Fruit fly (Drosophila melanogaster): Measurements from ENCODE around the gene CG42266.

CG42266 gene

dm6 chr2L:16350160-16350633 lies 10.0 kb upstream of the CG42266 start (continued):
- TF ChIP-seq Dp (GFP tag; optimal IDR thresholded peaks at IDR 0.05) (no peak), Asciz (GFP tag; optimal IDR thresholded peaks at IDR 0.05) (no peak), CG14014 (GFP tag; IDR thresholded peaks at IDR 0.05) (peak; percentile 84), CG13775 (GFP tag; optimal IDR thresholded peaks at IDR 0.05) (peak; percentile 80), Lpt (GFP tag; optimal IDR thresholded peaks at IDR 0.05) (no peak), Doc3 (GFP tag; IDR thresholded peaks at IDR 0.05; ENCODE audit: partially characterized antibody) (0 out of 3 replicates have a peak, but pooled peaks have one; percentile 37), Ets97D (GFP tag; optimal IDR thresholded peaks at IDR 0.05) (peak; percentile 44), CG1024 (GFP tag; IDR thresholded peaks at IDR 0.05) (peak; percentile 54), mld (GFP tag; IDR thresholded peaks at IDR 0.05; ENCODE audit: partially characterized antibody) (peak; percentile 44; the same call in 1 of the 3 replicates), CG4707 (GFP tag; optimal IDR thresholded peaks at IDR 0.05) (no peak), Xbp1 (GFP tag; optimal IDR thresholded peaks at IDR 0.05) (peak; percentile 80), H15 (GFP tag; IDR thresholded peaks at IDR 0.05) (peak; percentile 74), Xrp1 (GFP tag; IDR thresholded peaks at IDR 0.05) (peak; percentile 64), CG11398 (GFP tag; optimal IDR thresholded peaks at IDR 0.05) (peak; percentile 14), vnd (GFP tag; IDR thresholded peaks at IDR 0.05; ENCODE audit: partially characterized antibody) (no peak), CG7839 (tag; optimal IDR thresholded peaks at IDR 0.05) (peak; percentile 78), CG18476 (GFP tag; optimal IDR thresholded peaks at IDR 0.05) (no peak), Sox102F (GFP tag; optimal IDR thresholded peaks at IDR 0.05) (peak; percentile 76), corto (GFP tag; optimal IDR thresholded peaks at IDR 0.05) (no peak), nerfin-2 (GFP tag; IDR thresholded peaks at IDR 0.05; ENCODE audit: partially characterized antibody) (0 out of 2 replicates have a peak, but pooled peaks have one; percentile 21), cg (GFP tag; optimal IDR thresholded peaks at IDR 0.05) (no peak), cad (GFP tag; optimal IDR thresholded peaks at IDR 0.05) (no peak), CG6254 (GFP tag; optimal IDR thresholded peaks at IDR 0.05) (peak; percentile 15), ind (GFP tag; optimal IDR thresholded peaks at IDR 0.05) (peak; percentile 75), CG18011 (GFP tag; optimal IDR thresholded peaks at IDR 0.05) (peak; percentile 12), CG14050 (GFP tag; IDR thresholded peaks at IDR 0.05) (peak; percentile 68), sisA (GFP tag; IDR thresholded peaks at IDR 0.05) (peak; percentile 81), bab2 (GFP tag; optimal IDR thresholded peaks at IDR 0.05) (peak; percentile 54), Stat92E (GFP tag; optimal IDR thresholded peaks at IDR 0.05) (no peak), fd96Cb (tag; optimal IDR thresholded peaks at IDR 0.05) (peak; percentile 45), esg (GFP tag; conservative IDR thresholded peaks at IDR 0.05) (peak; percentile 72), klu (GFP tag; IDR thresholded peaks at IDR 0.05) (peak; percentile 70; the same call in 1 of the 2 replicates), CG8765 (GFP tag; IDR thresholded peaks at IDR 0.05) (0 out of 2 replicates have a peak, but pooled peaks have one; percentile 50), CG34224 (GFP tag; IDR thresholded peaks at IDR 0.05; ENCODE audit: partially characterized antibody) (no peak), jigr1 (GFP tag; IDR thresholded peaks at IDR 0.05) (peak; percentile 47; the same call in 1 of the 3 replicates), sens (GFP tag) (peak; percentile 53), Camta (GFP tag; optimal IDR thresholded peaks at IDR 0.05) (peak; percentile 8), CG6765 (GFP tag; optimal IDR thresholded peaks at IDR 0.05) (peak; percentile 3), slbo (GFP tag; IDR thresholded peaks at IDR 0.05) (peak; percentile 91), CG17361 (GFP tag; IDR thresholded peaks at IDR 0.05) (no peak; the same call in 2 of the 3 replicates), mirr (GFP tag; optimal IDR thresholded peaks at IDR 0.05) (no peak), Bdp1 (GFP tag; optimal IDR thresholded peaks at IDR 0.05) (no peak), wek (GFP tag; optimal IDR thresholded peaks at IDR 0.05) (no peak), H2.0 (GFP tag; IDR thresholded peaks at IDR 0.05) (peak; percentile 69), pfk (GFP tag; optimal IDR thresholded peaks at IDR 0.05) (peak; percentile 67), CG7928 (GFP tag; optimal IDR thresholded peaks at IDR 0.05) (no peak), bbx (GFP tag; IDR thresholded peaks at IDR 0.05; ENCODE audit: partially characterized antibody) (peak; percentile 72), pho (GFP tag; optimal IDR thresholded peaks at IDR 0.05) (peak; percentile 73), CG10462 (GFP tag; optimal IDR thresholded peaks at IDR 0.05) (no peak), vfl (GFP tag; optimal IDR thresholded peaks at IDR 0.05) (peak; percentile 69)

Data from whole organism, embryonic.